Worm (Caenorhabditis elegans) whole organism, young adult: ENCODE results near the gene pals-37.

Experiments
- F55B11.4 ChIP-seq: sonication (generic microtip); optimal IDR thresholded peaks from 2 replicates; lab custom pipeline; 2016; ENCODE audit warnings: missing compliant biosample characterization, missing genetic modification characterization, borderline replicate concordance; ENCODE audit not compliant: insufficient read depth
- ama-1 ChIP-seq, 3 experiments: fragments of 150-350 bp in 1 of 3; sonication (generic microtip) in 2 of 3; optimal IDR thresholded peaks; 2 replicates each; lab custom pipeline; 2014 to 2018; ENCODE audit warnings: missing biosample characterization in 2 of 3, missing genetic modification characterization in 2 of 3, missing genetic modification reagents in 2 of 3
- ceh-79 ChIP-seq: sonication (generic microtip); optimal IDR thresholded peaks from 2 replicates; lab custom pipeline; 2017; ENCODE audit warnings: mild to moderate bottlenecking, missing genetic modification characterization, missing compliant biosample characterization
- mes-4 ChIP-seq: sonication (generic microtip); optimal IDR thresholded peaks from 2 replicates; lab custom pipeline; 2016; ENCODE audit warnings: missing genotype, missing genetic modification characterization, missing compliant biosample characterization
- snpc-4 ChIP-seq, 5 experiments: fragments of 150-350 bp in 1 of 5; sonication (generic microtip) in 4 of 5; optimal IDR thresholded peaks; 2 replicates each; lab custom pipeline; 2014 to 2018; ENCODE audit warnings: missing genetic modification characterization in 5 of 5, missing biosample characterization in 3 of 5, antibody characterized with exemption in 2 of 5, mild to moderate bottlenecking in 2 of 5, missing compliant biosample characterization in 2 of 5, missing genotype in 2 of 5, moderate library complexity in 2 of 5, missing genetic modification reagents in 1 of 5
- unc-62 ChIP-seq: fragments of 150-350 bp; optimal IDR thresholded peaks from 2 replicates; lab custom pipeline; 2014; ENCODE audit warnings: missing biosample characterization, missing genetic modification reagents, missing genetic modification characterization
- zim-3 ChIP-seq: sonication (generic microtip); optimal IDR thresholded peaks from 2 replicates; lab custom pipeline; 2017; ENCODE audit warnings: mild to moderate bottlenecking, missing genetic modification characterization, moderate library complexity, missing compliant biosample characterization

DNA sequence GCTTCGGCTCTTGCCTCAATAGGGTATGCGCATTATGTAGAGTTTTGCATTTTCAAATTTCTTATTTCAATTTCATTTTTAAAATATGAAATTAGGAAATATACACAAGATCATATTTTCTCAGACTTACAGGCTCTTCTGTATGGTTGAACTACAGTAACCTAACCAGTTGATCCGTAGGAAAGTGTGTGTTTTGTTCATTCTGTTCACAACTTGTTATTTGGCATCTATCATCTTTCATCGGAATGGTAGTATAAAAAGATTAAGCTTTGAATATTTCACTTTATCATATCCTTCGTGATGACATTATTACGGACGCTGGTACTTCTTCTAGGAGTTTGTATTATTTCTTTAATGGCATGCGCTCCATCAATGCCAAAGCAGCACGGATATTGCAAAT, 35.4 kb downstream of the pals-37 start, which contains the start of gene K01D12.10:
- no peak for TF ChIP-seq mes-4 (tag; lab: Kevin White, UChicago)
- TF ChIP-seq unc-62 (GFP tag; lab: Kevin White, UChicago) = no peak
- TF ChIP-seq snpc-4 (GFP tag; optimal IDR thresholded peaks at IDR 0.05; lab: Kevin White, UChicago) = no peak
- TF ChIP-seq snpc-4 (tag; optimal IDR thresholded peaks at IDR 0.05; lab: Kevin White, UChicago) = no peak
- no peak for TF ChIP-seq ceh-79 (tag; lab: Kevin White, UChicago)
- TF ChIP-seq zim-3 = no peak
- TF ChIP-seq ama-1 (optimal IDR thresholded peaks at IDR 0.05; lab: Kevin White, UChicago) = no peak
- TF ChIP-seq ama-1 (GFP tag; optimal IDR thresholded peaks at IDR 0.05; lab: Kevin White, UChicago) = no peak
- no peak for TF ChIP-seq F55B11.4 (tag; lab: Kevin White, UChicago)
